Fruit fly (Drosophila melanogaster) whole organism, prepupa: ENCODE measurements around the gene noc.

Experiments
- Blimp-1 ChIP-seq: fragments of 200-800 bp; sonication (Bioruptor generic); optimal IDR thresholded peaks from 3 replicates; lab custom pipeline; 2017; ENCODE audit warnings: missing biosample characterization, missing genetic modification characterization, mild to moderate bottlenecking, moderate library complexity, missing genetic modification reagents
- CG10631 ChIP-seq: fragments of 200-800 bp; sonication (Bioruptor generic); optimal IDR thresholded peaks from 2 replicates; lab custom pipeline; 2016; ENCODE audit warnings: missing biosample characterization, missing genetic modification characterization
- CG11294 ChIP-seq: fragments of 200-800 bp; sonication (Bioruptor generic); IDR thresholded peaks from 2 replicates; pipeline ENCODE4 v1.3.6; 2022; ENCODE audit warnings: missing biosample characterization, missing genetic modification characterization
- CG11902 ChIP-seq: fragments of 200-800 bp; sonication (Bioruptor generic); optimal IDR thresholded peaks from 3 replicates; lab custom pipeline; 2016; ENCODE audit warnings: missing biosample characterization, missing genetic modification characterization
- CG15336 ChIP-seq: fragments of 200-800 bp; sonication (Bioruptor generic); IDR thresholded peaks from 2 replicates; pipeline ENCODE4 v1.3.6; 2022; ENCODE audit warnings: missing biosample characterization, missing genetic modification characterization
- CG1621 ChIP-seq: fragments of 200-800 bp; sonication (Bioruptor generic); optimal IDR thresholded peaks from 3 replicates; lab custom pipeline; 2018; ENCODE audit warnings: missing biosample characterization, mild to moderate bottlenecking, missing genetic modification characterization
- CG32006 ChIP-seq: fragments of 200-800 bp; sonication (Bioruptor generic); optimal IDR thresholded peaks from 3 replicates; lab custom pipeline; 2017; ENCODE audit warnings: missing biosample characterization, mild to moderate bottlenecking, missing genetic modification characterization
- CG34406 ChIP-seq: fragments of 200-800 bp; sonication (Bioruptor generic); optimal IDR thresholded peaks from 3 replicates; lab custom pipeline; 2016; ENCODE audit warnings: missing biosample characterization, missing genetic modification characterization
- CG6163 ChIP-seq: fragments of 200-800 bp; sonication (Bioruptor generic); IDR thresholded peaks from 3 replicates; pipeline ENCODE4 v1.3.6; 2022; ENCODE audit warnings: missing biosample characterization, missing genetic modification characterization
- CG8119 ChIP-seq: fragments of 200-800 bp; sonication (Bioruptor generic); IDR thresholded peaks from 3 replicates; pipeline ENCODE4 v1.3.6; 2022; ENCODE audit warnings: missing biosample characterization, missing genetic modification characterization
- CG8319 ChIP-seq: fragments of 200-800 bp; sonication (Bioruptor generic); optimal IDR thresholded peaks from 3 replicates; lab custom pipeline; 2016; ENCODE audit warnings: missing biosample characterization, missing genetic modification characterization
- Eip75B ChIP-seq: fragments of 200-800 bp; sonication (Bioruptor generic); optimal IDR thresholded peaks from 3 replicates; lab custom pipeline; 2016; ENCODE audit warnings: missing biosample characterization, missing genetic modification characterization
- Eip78C ChIP-seq: fragments of 200-800 bp; sonication (Bioruptor generic); peaks from one replicate; lab custom pipeline; 2016; ENCODE audit warnings: missing biosample characterization, missing genetic modification characterization
- Eip93F ChIP-seq: fragments of 200-800 bp; sonication (Bioruptor generic); optimal IDR thresholded peaks from 2 replicates; lab custom pipeline; 2016; ENCODE audit warnings: missing biosample characterization, mild to moderate bottlenecking, missing genetic modification characterization
- Ets96B ChIP-seq: fragments of 200-800 bp; optimal IDR thresholded peaks from 2 replicates; lab custom pipeline; 2019; ENCODE audit warnings: missing biosample characterization, mild to moderate bottlenecking, missing genetic modification characterization, moderate library complexity
- Gug ChIP-seq: fragments of 200-800 bp; sonication (Bioruptor generic); IDR thresholded peaks from 2 replicates; pipeline ENCODE4 v1.3.6; 2022; ENCODE audit warnings: missing biosample characterization, missing genetic modification characterization
- Hr39 ChIP-seq: fragments of 200-800 bp; sonication (Bioruptor generic); optimal IDR thresholded peaks from 2 replicates; lab custom pipeline; 2016; ENCODE audit warnings: missing biosample characterization, missing genetic modification characterization
- Hr4 ChIP-seq: fragments of 200-800 bp; sonication (Bioruptor generic); optimal IDR thresholded peaks from 3 replicates; lab custom pipeline; 2016; ENCODE audit warnings: missing biosample characterization, missing genetic modification characterization
- Lpt ChIP-seq: fragments of 200-800 bp; sonication (Bioruptor generic); optimal IDR thresholded peaks from 3 replicates; lab custom pipeline; 2016; ENCODE audit warnings: missing biosample characterization, missing genetic modification characterization
- Met ChIP-seq: fragments of 200-800 bp; sonication (Bioruptor generic); optimal IDR thresholded peaks from 3 replicates; lab custom pipeline; 2016; ENCODE audit warnings: missing biosample characterization, missing genetic modification characterization
- OdsH ChIP-seq: fragments of 200-800 bp; sonication (Bioruptor generic); optimal IDR thresholded peaks from 3 replicates; lab custom pipeline; 2016; ENCODE audit warnings: missing biosample characterization, missing genetic modification characterization
- Sox14 ChIP-seq: fragments of 200-800 bp; sonication (Bioruptor generic); optimal IDR thresholded peaks from 3 replicates; lab custom pipeline; 2016; ENCODE audit warnings: missing biosample characterization, missing genetic modification characterization
- Sox15 ChIP-seq: fragments of 200-800 bp; sonication (Bioruptor generic); optimal IDR thresholded peaks from 3 replicates; lab custom pipeline; 2016; ENCODE audit warnings: missing biosample characterization, missing genetic modification characterization
- acj6 ChIP-seq: fragments of 200-800 bp; sonication (Bioruptor generic); optimal IDR thresholded peaks from 3 replicates; lab custom pipeline; 2016; ENCODE audit warnings: missing biosample characterization, missing genetic modification characterization
- dsx ChIP-seq: fragments of 200-800 bp; optimal IDR thresholded peaks from 3 replicates; lab custom pipeline; 2019; ENCODE audit warnings: missing biosample characterization, mild to moderate bottlenecking, missing genetic modification characterization, moderate library complexity; ENCODE audit not compliant: poor library complexity, severe bottlenecking
- eg ChIP-seq: fragments of 200-800 bp; sonication (Bioruptor generic); IDR thresholded peaks from 3 replicates; pipeline ENCODE4 v1.3.6; 2022; ENCODE audit warnings: missing biosample characterization, missing genetic modification characterization
- fd85E ChIP-seq: fragments of 200-800 bp; sonication (Bioruptor generic); optimal IDR thresholded peaks from 3 replicates; lab custom pipeline; 2016; ENCODE audit warnings: missing biosample characterization, missing genetic modification characterization
- lz ChIP-seq: fragments of 200-800 bp; sonication (Bioruptor generic); optimal IDR thresholded peaks from 3 replicates; lab custom pipeline; 2016; ENCODE audit warnings: missing biosample characterization, missing genetic modification characterization
- net ChIP-seq: fragments of 200-800 bp; sonication (Bioruptor generic); optimal IDR thresholded peaks from 3 replicates; lab custom pipeline; 2016; ENCODE audit warnings: missing biosample characterization, missing genetic modification characterization
- pdm3 ChIP-seq: fragments of 200-800 bp; sonication (Bioruptor generic); optimal IDR thresholded peaks from 3 replicates; lab custom pipeline; 2016; ENCODE audit warnings: missing biosample characterization, missing genetic modification characterization
- salr ChIP-seq, 2 experiments: fragments of 200-800 bp; sonication (Bioruptor generic); optimal IDR thresholded peaks; 3 replicates each; lab custom pipeline; 2016 to 2018; ENCODE audit warnings: missing biosample characterization in 2 of 2, missing genetic modification characterization in 2 of 2, mild to moderate bottlenecking in 1 of 2
- spab ChIP-seq: fragments of 200-800 bp; sonication (Bioruptor generic); optimal IDR thresholded peaks from 2 replicates; lab custom pipeline; 2017; ENCODE audit warnings: missing biosample characterization, mild to moderate bottlenecking, missing genetic modification characterization, missing genetic modification reagents
- svp ChIP-seq: fragments of 200-800 bp; sonication (Bioruptor generic); peaks from one replicate; lab custom pipeline; 2016; ENCODE audit warnings: missing biosample characterization, missing genetic modification characterization
- topi ChIP-seq: fragments of 200-800 bp; sonication (Bioruptor generic); optimal IDR thresholded peaks from 3 replicates; lab custom pipeline; 2016; ENCODE audit warnings: missing biosample characterization, missing genetic modification characterization

Gene noc

DNA sequence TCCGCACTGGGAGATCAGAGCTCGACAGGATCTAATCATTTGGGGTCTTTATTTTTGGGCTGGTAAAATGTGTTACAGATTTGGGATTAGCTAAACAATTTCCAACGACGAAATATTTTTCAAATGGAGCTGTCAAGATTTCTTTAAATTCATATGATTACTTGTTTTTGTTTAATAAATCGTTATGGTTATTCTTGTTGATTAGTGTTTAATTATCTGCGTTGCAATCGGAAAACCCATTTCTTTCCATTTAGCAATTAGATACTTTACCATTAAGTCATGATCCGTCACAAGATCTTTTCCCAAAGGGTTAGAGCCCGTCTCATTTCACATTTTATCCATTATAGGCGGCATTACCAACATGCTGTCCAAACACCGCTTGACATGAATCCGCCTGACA is 39.8 kb upstream of the noc start, which contains the start of gene CG15283:
TSS of gene CG15283 (minus strand) at position 101 of the 400 bp plus-strand sequence.
- no peak for TF ChIP-seq Hr39 (GFP tag; lab: Kevin White, UChicago)
- no peak for TF ChIP-seq Met (GFP tag; lab: Kevin White, UChicago)
- TF ChIP-seq Eip78C: no peak
- no peak for TF ChIP-seq Ets96B (tag; lab: Kevin White, UChicago)
- no peak for TF ChIP-seq svp (GFP tag; lab: Kevin White, UChicago)
- TF ChIP-seq CG6163 (GFP tag; lab: Robert Waterston, UW): no peak
- TF ChIP-seq Eip75B: no peak
- no peak for TF ChIP-seq CG11902 (GFP tag; lab: Kevin White, UChicago)
- TF ChIP-seq Sox15 (GFP tag; lab: Kevin White, UChicago): no peak
- no peak for TF ChIP-seq spab (GFP tag; lab: Kevin White, UChicago)
- TF ChIP-seq CG11294 (GFP tag; lab: Robert Waterston, UW): no peak
- TF ChIP-seq topi (GFP tag; lab: Kevin White, UChicago): no peak

- TF ChIP-seq salr (GFP tag; optimal IDR thresholded peaks at IDR 0.05; lab: Kevin White, UChicago): peak in 1 of 2 experiments; percentile 35
- TF ChIP-seq net (GFP tag; lab: Kevin White, UChicago): no peak
- no peak for TF ChIP-seq CG1621 (tag; lab: Kevin White, UChicago)
- no peak for TF ChIP-seq CG8319 (GFP tag; lab: Kevin White, UChicago)
- no peak for TF ChIP-seq CG34406 (GFP tag; lab: Kevin White, UChicago)
- no peak for TF ChIP-seq Lpt (GFP tag; lab: Kevin White, UChicago)
- TF ChIP-seq dsx (GFP tag; lab: Kevin White, UChicago): no peak
- no peak for TF ChIP-seq Sox14 (GFP tag; lab: Kevin White, UChicago)
- TF ChIP-seq CG8119: peak; percentile 41; the same call in 1 of the 3 replicates
- no peak for TF ChIP-seq acj6 (GFP tag; lab: Kevin White, UChicago)
- peak; percentile 4 for TF ChIP-seq CG10631 (GFP tag; lab: Kevin White, UChicago)
- 0 out of 3 replicates have a peak, but pooled peaks have one; percentile 37 for TF ChIP-seq eg
- no peak for TF ChIP-seq Eip93F (GFP tag; lab: Kevin White, UChicago)
- TF ChIP-seq CG32006: peak; percentile 53
- peak; percentile 1 for TF ChIP-seq Hr4
- TF ChIP-seq Ets96B (tag; lab: Kevin White, UChicago): no peak
- no peak for TF ChIP-seq Gug (GFP tag; lab: Robert Waterston, UW)
- no peak for TF ChIP-seq fd85E (GFP tag; lab: Kevin White, UChicago)
- TF ChIP-seq Eip78C: peak; percentile 18
- TF ChIP-seq pdm3 (GFP tag; lab: Kevin White, UChicago): no peak
- TF ChIP-seq svp (GFP tag; lab: Kevin White, UChicago): no peak
- peak; percentile 56 for TF ChIP-seq CG15336 (GFP tag; lab: Robert Waterston, UW)
Observed at dm6 chr2L:14451286-14451685, 39.4 kb upstream of the noc start.

dm6 chr2L:14452920-14453791 is 37.5 kb upstream of the noc start:
- TF ChIP-seq svp (GFP tag; lab: Kevin White, UChicago) (peak; percentile 14), Eip75B (no peak)

dm6 chr2L:14454247-14454646 is 36.4 kb upstream of the noc start:
- TF ChIP-seq Hr39 (GFP tag; lab: Kevin White, UChicago) (no peak), Lpt (GFP tag; lab: Kevin White, UChicago) (no peak), svp (GFP tag; lab: Kevin White, UChicago) (no peak), CG10631 (GFP tag; lab: Kevin White, UChicago) (no peak), Blimp-1 (no peak), Eip93F (GFP tag; lab: Kevin White, UChicago) (no peak), Sox14 (GFP tag; lab: Kevin White, UChicago) (no peak), CG8119 (no peak), net (GFP tag; lab: Kevin White, UChicago) (no peak), fd85E (GFP tag; lab: Kevin White, UChicago) (no peak), lz (GFP tag; lab: Kevin White, UChicago) (no peak), OdsH (GFP tag; lab: Kevin White, UChicago) (no peak)
